Fruit fly (Drosophila melanogaster) whole organism, wandering third instar larva: ENCODE data around the gene CG42781.

Experiments
- Abd-B ChIP-seq: fragments of >200 bp; optimal IDR thresholded peaks from 2 replicates; lab custom pipeline; 2017; ENCODE audit warnings: missing biosample characterization, missing genetic modification characterization
- CG9705 ChIP-seq: fragments of 200-800 bp; sonication (Bioruptor generic); optimal IDR thresholded peaks from 2 replicates; lab custom pipeline; 2018; ENCODE audit warnings: missing biosample characterization, mild to moderate bottlenecking, missing genetic modification characterization
- CrebA ChIP-seq: fragments of 200-800 bp; sonication (Bioruptor generic); optimal IDR thresholded peaks from 2 replicates; lab custom pipeline; 2016; ENCODE audit warnings: missing biosample characterization, mild to moderate bottlenecking, missing genetic modification characterization, borderline replicate concordance
- Dfd ChIP-seq: fragments of >200 bp; optimal IDR thresholded peaks from 2 replicates; lab custom pipeline; 2017; ENCODE audit warnings: missing biosample characterization, missing genetic modification characterization
- Dif ChIP-seq: fragments of 200-275, 200-300 bp; sonication (Bioruptor generic); optimal IDR thresholded peaks from 2 replicates; lab custom pipeline; 2018; ENCODE audit warnings: missing biosample characterization, missing genetic modification characterization; ENCODE audit not compliant: partially characterized antibody
- GATAd ChIP-seq: sonication (Bioruptor generic); optimal IDR thresholded peaks from 2 replicates; lab custom pipeline; 2016; ENCODE audit warnings: missing biosample characterization, missing genetic modification characterization
- HLH106 ChIP-seq: fragments of 200-800 bp; optimal IDR thresholded peaks from 3 replicates; lab custom pipeline; 2019; ENCODE audit warnings: missing biosample characterization, mild to moderate bottlenecking, missing genetic modification characterization, moderate library complexity
- Hnf4 ChIP-seq: fragments of 200-800 bp; sonication (Bioruptor generic); optimal IDR thresholded peaks from 2 replicates; lab custom pipeline; 2016; ENCODE audit warnings: missing biosample characterization, mild to moderate bottlenecking, missing genetic modification characterization
- Hr78 ChIP-seq: fragments of >200 bp; optimal IDR thresholded peaks from 2 replicates; lab custom pipeline; 2017; ENCODE audit warnings: missing biosample characterization, missing genetic modification characterization
- Hr83 ChIP-seq: fragments of 200-300 bp; sonication (Bioruptor generic); optimal IDR thresholded peaks from 2 replicates; lab custom pipeline; 2016; ENCODE audit warnings: missing biosample characterization, mild to moderate bottlenecking, missing genetic modification characterization, moderate library complexity; ENCODE audit not compliant: poor library complexity, severe bottlenecking
- Jra ChIP-seq: sonication (Bioruptor generic); optimal IDR thresholded peaks from 2 replicates; lab custom pipeline; 2016; ENCODE audit warnings: missing biosample characterization, missing genetic modification characterization
- Mio ChIP-seq: sonication (Bioruptor generic); optimal IDR thresholded peaks from 2 replicates; lab custom pipeline; 2016; ENCODE audit warnings: missing biosample characterization, missing genetic modification characterization
- Myc ChIP-seq: fragments of >200 bp; optimal IDR thresholded peaks from 2 replicates; lab custom pipeline; 2017
- OdsH ChIP-seq: fragments of 200-800 bp; sonication (Bioruptor generic); optimal IDR thresholded peaks from 2 replicates; lab custom pipeline; 2016; ENCODE audit warnings: missing biosample characterization, mild to moderate bottlenecking, missing genetic modification characterization
- Rel ChIP-seq, 2 experiments: fragments of 200-800 bp; sonication (Bioruptor generic) in 1 of 2; optimal IDR thresholded peaks; 2 replicates in 1 of 2; 3 replicates in 1 of 2; lab custom pipeline; 2016 to 2019; ENCODE audit warnings: mild to moderate bottlenecking in 2 of 2, missing biosample characterization in 2 of 2, missing genetic modification characterization in 2 of 2, moderate library complexity in 1 of 2
- Vsx2 ChIP-seq: fragments of 200-300, 225-300 bp; sonication (Bioruptor generic); optimal IDR thresholded peaks from 2 replicates; lab custom pipeline; 2018; ENCODE audit warnings: missing biosample characterization, missing genetic modification characterization; ENCODE audit not compliant: partially characterized antibody
- br ChIP-seq: fragments of 200-800 bp; sonication (Bioruptor generic); optimal IDR thresholded peaks from 2 replicates; lab custom pipeline; 2016; ENCODE audit warnings: missing biosample characterization, missing genetic modification characterization
- brk ChIP-seq: fragments of 200-800 bp; sonication (Bioruptor generic); optimal IDR thresholded peaks from 2 replicates; lab custom pipeline; 2016; ENCODE audit warnings: missing biosample characterization, mild to moderate bottlenecking, missing genetic modification characterization
- dl ChIP-seq, 2 experiments: fragments of 175-275, 200-275 bp in 1 of 2; fragments of 200-275 bp in 1 of 2; sonication (Bioruptor generic); optimal IDR thresholded peaks; lab custom pipeline; 2018; ENCODE audit warnings: mild to moderate bottlenecking in 2 of 2, missing biosample characterization in 2 of 2, missing genetic modification characterization in 2 of 2, moderate library complexity in 2 of 2; ENCODE audit not compliant: partially characterized antibody in 2 of 2, insufficient read depth in 1 of 2
- dmrt93B ChIP-seq: fragments of 200-800 bp; sonication (Bioruptor generic); optimal IDR thresholded peaks from 2 replicates; lab custom pipeline; 2018; ENCODE audit warnings: missing biosample characterization, mild to moderate bottlenecking, missing genetic modification characterization
- dsf ChIP-seq: sonication (Bioruptor generic); optimal IDR thresholded peaks from 2 replicates; lab custom pipeline; 2016; ENCODE audit warnings: missing biosample characterization, missing genetic modification characterization, borderline replicate concordance
- ey ChIP-seq: fragments of 200-800 bp; sonication (Bioruptor generic); optimal IDR thresholded peaks from 2 replicates; lab custom pipeline; 2016; ENCODE audit warnings: missing biosample characterization, missing genetic modification characterization
- foxo ChIP-seq, 2 experiments: fragments of 200-800 bp; sonication (Bioruptor generic); optimal IDR thresholded peaks; 2 replicates in 1 of 2; 3 replicates in 1 of 2; lab custom pipeline; 2016 to 2017; ENCODE audit warnings: missing biosample characterization in 2 of 2, missing genetic modification characterization in 2 of 2
- fru ChIP-seq: fragments of 200-800 bp; sonication (Bioruptor generic); optimal IDR thresholded peaks from 3 replicates; lab custom pipeline; 2016; ENCODE audit warnings: missing biosample characterization, mild to moderate bottlenecking, missing genetic modification characterization
- h ChIP-seq: fragments of 200-800 bp; sonication (Bioruptor generic); optimal IDR thresholded peaks from 3 replicates; lab custom pipeline; 2016; ENCODE audit warnings: missing biosample characterization, mild to moderate bottlenecking, missing genetic modification characterization
- jim ChIP-seq: fragments of 175-275, 200-325 bp; sonication (Bioruptor generic); optimal IDR thresholded peaks from 2 replicates; lab custom pipeline; 2016; ENCODE audit warnings: missing biosample characterization, mild to moderate bottlenecking, missing genetic modification characterization
- lola ChIP-seq: fragments of >200 bp; optimal IDR thresholded peaks from 2 replicates; lab custom pipeline; 2017; ENCODE audit warnings: missing biosample characterization, missing genetic modification characterization
- pan ChIP-seq: fragments of >200 bp; optimal IDR thresholded peaks from 2 replicates; lab custom pipeline; 2017
- rgr ChIP-seq: fragments of 200-800 bp; sonication (Bioruptor generic); optimal IDR thresholded peaks from 3 replicates; lab custom pipeline; 2016; ENCODE audit warnings: missing biosample characterization, mild to moderate bottlenecking, missing genetic modification characterization
- sv ChIP-seq: fragments of 200-800 bp; sonication (Bioruptor generic); optimal IDR thresholded peaks from 3 replicates; lab custom pipeline; 2016; ENCODE audit warnings: missing biosample characterization, missing genetic modification characterization
- usp ChIP-seq: fragments of >200 bp; optimal IDR thresholded peaks from 2 replicates; lab custom pipeline; 2017; ENCODE audit warnings: missing biosample characterization, missing genetic modification characterization
- woc ChIP-seq: sonication (Bioruptor generic); optimal IDR thresholded peaks from 2 replicates; lab custom pipeline; 2016; ENCODE audit warnings: missing biosample characterization, mild to moderate bottlenecking, missing genetic modification characterization

The CG42781 gene

DNA sequence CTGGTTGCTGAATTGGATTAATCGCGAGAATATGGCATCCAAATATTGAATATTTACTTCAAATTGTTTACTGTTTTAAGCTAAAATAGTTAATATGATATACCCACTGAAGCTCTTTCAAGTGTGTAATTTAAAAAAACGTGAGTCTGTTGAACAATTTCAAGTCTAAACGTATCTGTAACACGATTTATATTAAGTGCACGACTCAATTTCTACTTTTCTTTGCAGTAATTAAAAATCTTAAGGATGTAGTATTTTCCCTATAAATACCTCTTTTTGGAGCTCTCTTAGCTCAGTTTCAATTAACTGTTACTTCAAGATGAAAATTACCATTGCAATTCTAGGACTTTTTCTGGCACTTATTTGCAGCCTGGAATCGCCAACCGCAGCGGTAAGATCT is 29.6 kb upstream of the CG42781 start, which contains the start of gene CG42704:
Gene CG42704 (plus strand): TSS at position 301 of the 400 bp plus-strand sequence.
- TF ChIP-seq sv (GFP tag; lab: Kevin White, UChicago) (no peak), rgr (GFP tag; lab: Kevin White, UChicago) (no peak), Hr78 (GFP tag; lab: Kevin White, UChicago) (no peak), ey (no peak)

DNA sequence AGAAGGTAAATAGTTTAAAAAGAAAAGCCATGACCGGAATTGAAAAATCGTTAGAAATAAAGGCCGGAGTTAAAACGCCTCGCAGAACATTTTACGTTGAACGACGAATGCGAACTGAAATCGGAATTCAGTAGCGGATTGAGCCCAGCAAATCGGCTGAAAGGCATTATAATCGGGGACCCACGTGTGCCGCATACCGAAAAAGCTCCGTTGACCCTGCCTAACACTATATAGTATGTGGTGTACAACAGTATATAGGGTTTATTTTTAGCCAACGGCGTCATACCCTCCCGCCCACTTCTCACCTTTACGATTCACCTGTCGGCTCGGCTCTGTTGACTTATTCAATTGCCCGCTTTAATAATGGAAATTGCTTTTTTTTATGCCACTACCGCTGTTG is 29.0 kb upstream of the CG42781 start, which contains the start of gene CG42246:
Gene CG42246 (minus strand): TSS at position 101 of the 400 bp plus-strand sequence.
- TF ChIP-seq Hr83 = no peak
- no peak for TF ChIP-seq Rel (GFP tag; optimal IDR thresholded peaks at IDR 0.05; lab: Kevin White, UChicago)
- TF ChIP-seq Rel (tag; optimal IDR thresholded peaks at IDR 0.05; lab: Kevin White, UChicago) = no peak
- no peak for TF ChIP-seq dl (GFP tag; optimal IDR thresholded peaks at IDR 0.05; lab: Kevin White, UChicago; ENCODE audit: insufficient read depth in 1 of 2, partially characterized antibody in 2 of 2)
- TF ChIP-seq pan (lab: Kevin White, UChicago) = no peak
- no peak for TF ChIP-seq OdsH
- no peak for TF ChIP-seq foxo (GFP tag; optimal IDR thresholded peaks at IDR 0.05; lab: Kevin White, UChicago)
- TF ChIP-seq Myc (lab: Kevin White, UChicago) = no peak
- no peak for TF ChIP-seq Dfd
- TF ChIP-seq brk (GFP tag; lab: Kevin White, UChicago) = no peak
- TF ChIP-seq fru (GFP tag; lab: Kevin White, UChicago) = no peak
- TF ChIP-seq GATAd (GFP tag; lab: Kevin White, UChicago) = no peak
- no peak for TF ChIP-seq lola (GFP tag; lab: Kevin White, UChicago)
- no peak for TF ChIP-seq CG9705 (GFP tag; lab: Kevin White, UChicago)
- TF ChIP-seq, all 38 proteins: peak for 0

DNA sequence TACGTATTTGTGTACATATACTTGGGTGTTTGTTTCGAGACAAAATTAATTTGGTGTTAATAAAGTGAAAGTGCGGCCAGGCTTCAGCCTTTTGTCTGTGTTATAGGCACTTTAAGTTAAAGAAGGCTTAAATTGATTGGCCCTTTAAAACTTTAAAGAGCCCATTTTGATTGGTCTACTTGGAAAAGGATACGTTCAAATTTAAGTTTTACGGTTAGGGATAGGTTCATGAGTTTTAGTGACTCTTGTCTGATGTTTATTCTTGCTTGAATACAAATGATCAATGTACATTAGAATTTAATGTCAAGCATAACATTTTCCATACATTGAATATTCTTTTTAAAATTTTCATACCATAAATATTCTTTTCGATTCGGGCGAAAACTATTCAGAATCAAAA is 24.1 kb upstream of the CG42781 start, which contains the start of gene CG32727:
Gene CG32727 (plus strand): TSS at position 301 of the 400 bp plus-strand sequence.
- TF ChIP-seq Myc (lab: Kevin White, UChicago) (no peak), dsf (GFP tag; lab: Kevin White, UChicago) (no peak), ey (no peak), rgr (GFP tag; lab: Kevin White, UChicago) (no peak), OdsH (no peak), Rel (GFP tag; optimal IDR thresholded peaks at IDR 0.05; lab: Kevin White, UChicago) (no peak), Rel (tag; optimal IDR thresholded peaks at IDR 0.05; lab: Kevin White, UChicago) (no peak), Jra (no peak), foxo (GFP tag; optimal IDR thresholded peaks at IDR 0.05; lab: Kevin White, UChicago) (no peak), fru (GFP tag; lab: Kevin White, UChicago) (no peak), br (GFP tag; lab: Kevin White, UChicago) (no peak), Mio (GFP tag; lab: Kevin White, UChicago) (no peak), h (GFP tag; lab: Kevin White, UChicago) (no peak), Dfd (no peak), GATAd (GFP tag; lab: Kevin White, UChicago) (no peak), dl (GFP tag; optimal IDR thresholded peaks at IDR 0.05; lab: Kevin White, UChicago; ENCODE audit: insufficient read depth in 1 of 2, partially characterized antibody in 2 of 2) (no peak), Abd-B (no peak), woc (GFP tag; lab: Kevin White, UChicago) (no peak)

DNA sequence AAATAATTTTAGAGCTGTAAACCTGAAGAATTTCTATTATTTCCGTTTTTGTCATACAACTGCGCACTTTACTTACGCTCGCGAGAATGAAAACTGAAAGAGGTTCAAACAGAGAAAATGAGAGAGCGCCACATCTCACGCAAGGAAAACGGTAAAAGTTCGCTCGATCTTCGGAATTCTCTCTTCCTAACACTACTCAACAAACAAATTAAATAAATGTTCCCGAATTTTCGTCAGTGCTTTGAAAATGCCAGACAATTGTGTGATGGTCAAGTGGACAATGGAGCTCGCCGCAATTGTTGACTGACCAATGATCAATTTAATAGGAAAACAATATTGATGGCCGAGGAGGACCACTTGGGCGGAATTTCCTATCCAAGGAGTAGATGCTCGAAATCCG is 22.9 kb upstream of the CG42781 start, which contains the start of gene CG1677:
Gene CG1677 (minus strand): TSS at position 101 of the 400 bp plus-strand sequence.
- TF ChIP-seq fru (GFP tag; lab: Kevin White, UChicago) (no peak), sv (GFP tag; lab: Kevin White, UChicago) (no peak), Dif (no peak), HLH106 (tag; lab: Kevin White, UChicago) (no peak), OdsH (no peak), Myc (lab: Kevin White, UChicago) (no peak), brk (GFP tag; lab: Kevin White, UChicago) (no peak), br (GFP tag; lab: Kevin White, UChicago) (no peak), CrebA (GFP tag; lab: Kevin White, UChicago) (no peak)

DNA sequence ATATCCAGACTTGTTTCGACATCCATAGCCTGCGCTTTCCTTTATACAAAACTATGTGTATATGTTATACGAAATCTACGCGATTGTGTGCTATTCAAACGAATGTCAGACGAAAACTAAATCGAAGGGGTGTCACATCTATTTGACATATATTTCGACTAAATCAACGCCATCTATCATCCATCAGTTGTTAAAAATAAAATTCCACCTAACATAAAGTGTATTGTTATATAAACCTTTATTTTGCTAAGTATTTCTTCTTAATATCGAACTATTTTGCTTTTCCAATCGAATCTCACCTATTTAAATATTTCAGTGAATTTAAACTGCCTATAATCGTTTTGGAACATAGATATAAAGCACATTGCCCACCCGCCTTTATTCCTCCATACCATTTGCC is 20.3 kb upstream of the CG42781 start, which contains the start of gene CG15035:
Gene CG15035 (minus strand): TSS at position 101 of the 400 bp plus-strand sequence.
- TF ChIP-seq HLH106 (tag; lab: Kevin White, UChicago) (no peak), OdsH (no peak), CrebA (GFP tag; lab: Kevin White, UChicago) (no peak), Rel (GFP tag; optimal IDR thresholded peaks at IDR 0.05; lab: Kevin White, UChicago) (no peak), Rel (tag; optimal IDR thresholded peaks at IDR 0.05; lab: Kevin White, UChicago) (no peak), h (GFP tag; lab: Kevin White, UChicago) (no peak), dl (GFP tag; optimal IDR thresholded peaks at IDR 0.05; lab: Kevin White, UChicago; ENCODE audit: insufficient read depth in 1 of 2, partially characterized antibody in 2 of 2) (no peak), pan (lab: Kevin White, UChicago) (no peak), dmrt93B (GFP tag; lab: Kevin White, UChicago) (no peak), lola (GFP tag; lab: Kevin White, UChicago) (no peak), Dif (no peak), usp (GFP tag; lab: Kevin White, UChicago) (no peak), jim (GFP tag; lab: Kevin White, UChicago) (no peak), brk (GFP tag; lab: Kevin White, UChicago) (no peak), GATAd (GFP tag; lab: Kevin White, UChicago) (no peak), woc (GFP tag; lab: Kevin White, UChicago) (no peak), Hnf4 (no peak), fru (GFP tag; lab: Kevin White, UChicago) (no peak), Vsx2 (no peak), Dfd (no peak)
- TF ChIP-seq, all 38 proteins: peak for 0
